Fruit fly (Drosophila melanogaster) whole organism, adult: ENCODE data around the gene Nup107.

ENCODE experiments used
- CG1620 ChIP-seq: fragments of 200-800 bp; sonication (Bioruptor generic); optimal IDR thresholded peaks from 2 replicates; lab custom pipeline; 2016; ENCODE audit warnings: missing biosample characterization, missing genetic modification characterization
- CG5204 ChIP-seq: fragments of 200-800 bp; sonication (Bioruptor generic); optimal IDR thresholded peaks from 2 replicates; lab custom pipeline; 2016; ENCODE audit warnings: missing biosample characterization, missing genetic modification characterization
- bab1 ChIP-seq: fragments of 200-800 bp; sonication (Bioruptor generic); optimal IDR thresholded peaks from 3 replicates; lab custom pipeline; 2019; ENCODE audit warnings: missing biosample characterization, mild to moderate bottlenecking, missing genetic modification characterization, moderate library complexity
- cnc ChIP-seq, 2 experiments: fragments of >200 bp; optimal IDR thresholded peaks; 2 replicates each; lab custom pipeline; 2017
- toe ChIP-seq: fragments of 200-800 bp; sonication (Bioruptor generic); optimal IDR thresholded peaks from 2 replicates; lab custom pipeline; 2016; ENCODE audit warnings: missing biosample characterization, missing genetic modification characterization

- TF ChIP-seq CG5204 (GFP tag; lab: Kevin White, UChicago) (no peak), bab1 (GFP tag; lab: Kevin White, UChicago) (no peak), cnc (optimal IDR thresholded peaks at IDR 0.05; lab: Kevin White, UChicago) (no peak), toe (no peak), CG1620 (GFP tag; lab: Kevin White, UChicago) (no peak)
Observed at dm6 chr2L:10688764-10689163, 47.1 kb downstream of the Nup107 start.
